Worm (Caenorhabditis elegans): ENCODE data around the gene egl-23.

Gene egl-23

DNA sequence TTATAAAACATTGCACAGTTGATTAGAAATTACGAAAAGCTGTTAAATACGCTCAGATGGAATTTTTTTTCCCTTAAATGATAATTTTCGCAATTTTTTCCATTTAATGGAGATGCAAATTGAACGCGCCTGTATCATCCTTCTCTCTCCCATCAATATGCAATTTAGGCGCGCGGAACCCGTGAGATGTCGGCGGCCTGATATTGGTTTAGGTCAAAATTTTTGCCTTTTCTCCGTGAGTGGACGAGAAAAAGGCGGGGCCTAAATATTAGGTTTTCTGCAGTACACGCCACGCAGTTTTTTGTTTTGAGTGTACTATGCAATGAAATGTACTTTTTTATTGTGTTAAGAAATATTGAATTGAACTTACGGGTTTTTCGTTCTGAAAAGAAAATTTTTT, 994 bp downstream of the egl-23 start:
- no peak for TF ChIP-seq somi-1 (GFP tag; optimal IDR thresholded peaks at IDR 0.05)
- TF ChIP-seq snpc-4 (GFP tag; optimal IDR thresholded peaks at IDR 0.05), result no peak
- peak in 3 of 4 experiments; percentile 2 to 84 (median 55) for TF ChIP-seq snpc-4 (tag; optimal IDR thresholded peaks at IDR 0.05)
- no peak for TF ChIP-seq mel-28 (tag; optimal IDR thresholded peaks at IDR 0.05; ENCODE audit: borderline replicate concordance)

DNA sequence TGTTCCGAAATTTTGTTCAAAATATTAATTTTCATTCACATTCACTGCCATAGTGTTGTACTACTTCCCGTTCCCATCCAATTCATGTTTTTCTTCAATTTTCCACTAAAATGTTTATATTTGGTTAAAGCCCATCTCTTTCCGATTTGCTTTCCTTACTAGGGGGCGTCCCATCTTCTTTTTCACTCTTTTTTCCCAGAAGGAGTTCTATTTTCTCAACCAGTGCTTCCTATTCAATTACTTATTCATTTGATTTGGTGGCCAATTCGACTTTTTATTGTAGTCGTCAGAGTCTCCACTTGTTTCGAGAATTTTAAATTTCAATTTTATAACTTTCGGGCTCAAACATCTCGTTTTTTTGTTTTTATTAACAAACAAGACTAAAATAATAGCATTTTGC, 12.9 kb downstream of the egl-23 start:
- no peak for TF ChIP-seq nhr-120 (GFP tag; IDR thresholded peaks at IDR 0.05)
- TF ChIP-seq F49E8.2 (tag; optimal IDR thresholded peaks at IDR 0.05; ENCODE audit: insufficient read depth), result no peak
- TF ChIP-seq tbp1 (GFP tag; optimal IDR thresholded peaks at IDR 0.05), result no peak
- no peak for TF ChIP-seq egl-18 (GFP tag; IDR thresholded peaks at IDR 0.05)
- TF ChIP-seq rcor-1 (GFP tag; IDR thresholded peaks at IDR 0.05), result no peak

DNA sequence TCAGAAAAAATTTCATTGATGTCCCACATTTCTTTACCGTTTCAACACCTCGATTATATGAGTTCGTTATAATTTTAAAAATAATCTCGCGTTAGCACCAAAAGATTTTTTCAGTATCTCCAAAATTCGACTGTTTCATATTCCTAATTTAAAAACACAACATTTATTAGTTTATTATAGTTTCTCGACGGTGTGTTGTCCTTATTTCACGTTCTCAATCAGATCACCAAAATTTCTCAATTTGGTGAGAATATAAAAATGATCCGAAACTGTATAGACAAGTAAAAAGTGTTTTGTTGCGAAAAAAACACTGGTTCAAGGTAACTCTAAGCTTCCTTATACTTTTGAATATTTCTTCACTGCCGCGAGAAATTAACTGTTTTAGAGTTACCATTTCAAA, 19.8 kb downstream of the egl-23 start:
- no peak for TF ChIP-seq ztf-26 (tag; optimal IDR thresholded peaks at IDR 0.05)
- TF ChIP-seq attf-6 (GFP tag; IDR thresholded peaks at IDR 0.05), result peak; percentile 70
- TF ChIP-seq snpc-4 (GFP tag; optimal IDR thresholded peaks at IDR 0.05), result no peak
- TF ChIP-seq snpc-4 (tag; optimal IDR thresholded peaks at IDR 0.05), result peak in 1 of 4 experiments; percentile 32

DNA sequence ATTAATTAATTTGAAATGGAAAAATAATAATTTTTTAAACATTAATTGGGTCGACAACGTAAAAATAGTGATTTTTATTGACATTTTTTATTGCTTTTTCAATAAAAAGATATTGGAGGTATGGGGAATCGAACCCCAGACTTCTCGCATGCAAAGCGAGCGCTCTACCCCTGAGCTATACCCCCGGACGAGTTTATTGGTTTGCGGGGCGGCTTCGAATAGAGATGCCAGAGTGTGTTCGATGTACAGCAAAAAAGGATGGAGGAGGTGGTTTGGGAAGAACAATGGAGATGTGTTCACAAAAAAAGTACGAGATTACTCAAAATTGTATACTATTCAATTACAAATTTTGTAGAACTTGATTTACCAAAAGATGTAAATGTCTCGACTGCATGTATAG, 24.8 kb downstream of the egl-23 start:
- peak; percentile 79 for TF ChIP-seq rpc-1 (optimal IDR thresholded peaks at IDR 0.05)
- peak; percentile 71 for TF ChIP-seq rpc-1 (tag; optimal IDR thresholded peaks at IDR 0.05)
- no peak for TF ChIP-seq nhr-120 (GFP tag; IDR thresholded peaks at IDR 0.05)
- TF ChIP-seq F23B12.7 (tag; optimal IDR thresholded peaks at IDR 0.05; ENCODE audit: insufficient read depth), result peak; percentile 61
- TF ChIP-seq mes-4 (tag; optimal IDR thresholded peaks at IDR 0.05), result peak; percentile 14
- no peak for TF ChIP-seq dpff-1 (tag; optimal IDR thresholded peaks at IDR 0.05)
- TF ChIP-seq ztf-26 (tag; optimal IDR thresholded peaks at IDR 0.05), result peak; percentile 42
- peak; percentile 5 for TF ChIP-seq F49E8.2 (tag; optimal IDR thresholded peaks at IDR 0.05; ENCODE audit: insufficient read depth)
- TF ChIP-seq snpc-1.1 (tag; optimal IDR thresholded peaks at IDR 0.05; ENCODE audit: insufficient read depth), result peak; percentile 96
- 0 out of 2 replicates have a peak, but pooled peaks have one; percentile 26 for TF ChIP-seq aptf-3 (GFP tag; IDR thresholded peaks at IDR 0.05)
- peak; percentile 70 for TF ChIP-seq ZK185.1 (tag; optimal IDR thresholded peaks at IDR 0.05; ENCODE audit: poor library complexity, severe bottlenecking)
- peak; percentile 80 for TF ChIP-seq B0261.1 (tag; optimal IDR thresholded peaks at IDR 0.05)
- no peak for TF ChIP-seq ztf-22 (GFP tag; optimal IDR thresholded peaks at IDR 0.05)
- no peak for TF ChIP-seq madf-6 (GFP tag; IDR thresholded peaks at IDR 0.05)
- no peak for TF ChIP-seq sptf-2 (GFP tag; optimal IDR thresholded peaks at IDR 0.05)
- TF ChIP-seq lag-1 (GFP tag; IDR thresholded peaks at IDR 0.05), result no peak
- no peak for TF ChIP-seq nhr-27 (tag; optimal IDR thresholded peaks at IDR 0.05)
- peak; percentile 95 for TF ChIP-seq snpc-4 (GFP tag; optimal IDR thresholded peaks at IDR 0.05)
- TF ChIP-seq snpc-4 (tag; optimal IDR thresholded peaks at IDR 0.05), result peak; percentile 96 to 99 (median 98)
- no peak for TF ChIP-seq egl-18 (GFP tag; IDR thresholded peaks at IDR 0.05)
- 0 out of 2 replicates have a peak, but pooled peaks have one; percentile 49 for TF ChIP-seq pbrm-1 (GFP tag; IDR thresholded peaks at IDR 0.05)
- no peak for TF ChIP-seq aptf-2 (GFP tag; conservative IDR thresholded peaks at IDR 0.05)
- TF ChIP-seq attf-5 (GFP tag; optimal IDR thresholded peaks at IDR 0.05), result no peak
- no peak for TF ChIP-seq Y53G8AR.9 (GFP tag; conservative IDR thresholded peaks at IDR 0.05)
- no peak for TF ChIP-seq akir-1 (GFP tag; optimal IDR thresholded peaks at IDR 0.05)
- TF ChIP-seq athp-1 (tag; optimal IDR thresholded peaks at IDR 0.05), result no peak
- no peak for TF ChIP-seq C06A6.2 (GFP tag; conservative IDR thresholded peaks at IDR 0.05)
- no peak for TF ChIP-seq ccch-3 (GFP tag; optimal IDR thresholded peaks at IDR 0.05)
- peak; percentile 70 for TF ChIP-seq hmg-1.2 (GFP tag; IDR thresholded peaks at IDR 0.05)
- no peak for TF ChIP-seq lsl-1 (GFP tag; optimal IDR thresholded peaks at IDR 0.05)
- TF ChIP-seq dpl-1 (GFP tag; optimal IDR thresholded peaks at IDR 0.05), result no peak
- no peak for TF ChIP-seq repo-1 (tag; optimal IDR thresholded peaks at IDR 0.05)
- no peak for TF ChIP-seq ets-4 (GFP tag; optimal IDR thresholded peaks at IDR 0.05)
- TF ChIP-seq let-607 (tag; optimal IDR thresholded peaks at IDR 0.05), result peak in 1 of 2 experiments; percentile 35
- TF ChIP-seq gei-17 (GFP tag; optimal IDR thresholded peaks at IDR 0.05), result no peak
- peak; percentile 38 for TF ChIP-seq nhr-179 (tag; optimal IDR thresholded peaks at IDR 0.05)
- TF ChIP-seq zim-3 (tag; optimal IDR thresholded peaks at IDR 0.05), result no peak
